Fruit fly (Drosophila melanogaster) whole organism, embryonic: ENCODE data around the gene RpL14.
A peak's percentile ranks its signal among the peaks of the same experiment; 100 is the strongest.

ENCODE experiments used
- Abd-B ChIP-seq: fragments of 200-800 bp; sonication (Bioruptor generic); optimal IDR thresholded peaks from 2 replicates; lab custom pipeline; 2018; ENCODE audit warnings: missing biosample characterization, mild to moderate bottlenecking, missing genetic modification characterization, moderate library complexity
- CG10565 ChIP-seq: fragments of 200-800 bp; sonication (Bioruptor generic); optimal IDR thresholded peaks from 3 replicates; lab custom pipeline; 2016; ENCODE audit warnings: missing biosample characterization, mild to moderate bottlenecking, missing genetic modification characterization
- CG11456 ChIP-seq: fragments of 200-800 bp; sonication (Bioruptor generic); IDR thresholded peaks from 3 replicates; pipeline ENCODE4 v1.3.6; 2022; ENCODE audit warnings: missing biosample characterization, missing genetic modification characterization
- CG11695 ChIP-seq: fragments of 200-800 bp; sonication (Bioruptor generic); IDR thresholded peaks from 3 replicates; pipeline ENCODE4 v1.3.6; 2022; ENCODE audit warnings: missing biosample characterization, missing genetic modification characterization
- CG16779 ChIP-seq: fragments of 200-800 bp; sonication (Bioruptor generic); IDR thresholded peaks from 2 replicates; pipeline ENCODE4 v1.3.6; 2022; ENCODE audit warnings: missing biosample characterization, missing genetic modification characterization
- CG17829 ChIP-seq: fragments of 200-800 bp; optimal IDR thresholded peaks from 2 replicates; lab custom pipeline; 2019; ENCODE audit warnings: missing biosample characterization, mild to moderate bottlenecking, missing genetic modification characterization, moderate library complexity
- CG18619 ChIP-seq: fragments of 200-800 bp; sonication (Bioruptor generic); optimal IDR thresholded peaks from 3 replicates; lab custom pipeline; 2017; ENCODE audit warnings: missing biosample characterization, mild to moderate bottlenecking, missing genetic modification characterization
- CG30403 ChIP-seq: fragments of 200-800 bp; sonication (Bioruptor generic); optimal IDR thresholded peaks from 3 replicates; lab custom pipeline; 2016; ENCODE audit warnings: missing biosample characterization, missing genetic modification characterization
- CG31224 ChIP-seq: fragments of 200-800 bp; sonication (Bioruptor generic); IDR thresholded peaks from 2 replicates; pipeline ENCODE4 v1.3.6; 2022; ENCODE audit warnings: missing biosample characterization, missing genetic modification characterization
- CG3847 ChIP-seq: fragments of 200-800 bp; sonication (Bioruptor generic); IDR thresholded peaks from 2 replicates; pipeline ENCODE4 v1.3.6; 2022; ENCODE audit warnings: missing biosample characterization, missing genetic modification characterization
- CG4328 ChIP-seq: fragments of 200-800 bp; sonication (Bioruptor generic); optimal IDR thresholded peaks from 3 replicates; lab custom pipeline; 2017; ENCODE audit warnings: missing biosample characterization, missing genetic modification reagents, missing genetic modification characterization
- CG6791 ChIP-seq: fragments of 200-800 bp; sonication (Bioruptor generic); IDR thresholded peaks from 3 replicates; pipeline ENCODE4 v1.3.6; 2022; ENCODE audit warnings: missing biosample characterization, missing genetic modification characterization; ENCODE audit not compliant: partially characterized antibody
- CG7556 ChIP-seq: fragments of 200-800 bp; sonication (Bioruptor generic); optimal IDR thresholded peaks from 2 replicates; lab custom pipeline; 2017; ENCODE audit warnings: missing biosample characterization, mild to moderate bottlenecking, missing genetic modification characterization
- CG9797 ChIP-seq: fragments of 200-800 bp; sonication (Bioruptor generic); optimal IDR thresholded peaks from 3 replicates; lab custom pipeline; 2018; ENCODE audit warnings: missing biosample characterization, mild to moderate bottlenecking, missing genetic modification characterization
- CTCF ChIP-seq: fragments of 200-800 bp; sonication (Bioruptor generic); optimal IDR thresholded peaks from 2 replicates; lab custom pipeline; 2017; ENCODE audit warnings: missing biosample characterization, mild to moderate bottlenecking, missing genetic modification characterization, moderate library complexity
- CoRest ChIP-seq: fragments of 200-800 bp; sonication (Bioruptor generic); optimal IDR thresholded peaks from 3 replicates; lab custom pipeline; 2018; ENCODE audit warnings: missing biosample characterization, mild to moderate bottlenecking, missing genetic modification characterization, moderate library complexity
- Elba2 ChIP-seq: fragments of 200-800 bp; sonication (Bioruptor generic); optimal IDR thresholded peaks from 3 replicates; lab custom pipeline; 2016; ENCODE audit warnings: missing biosample characterization, missing genetic modification characterization
- Gug ChIP-seq: fragments of 200-800 bp; sonication (Bioruptor generic); IDR thresholded peaks from 4 replicates; pipeline ENCODE4 v1.3.6; 2022; ENCODE audit warnings: missing biosample characterization, missing genetic modification characterization
- Hr39 ChIP-seq: fragments of >200 bp; optimal IDR thresholded peaks from 2 replicates; lab custom pipeline; 2017
- Hr78 ChIP-seq, 2 experiments: fragments of 200-800 bp in 1 of 2; fragments of >200 bp in 1 of 2; sonication (Bioruptor generic) in 1 of 2; optimal IDR thresholded peaks; 2 replicates each; lab custom pipeline; 2017 to 2019; ENCODE audit warnings: missing biosample characterization in 2 of 2, missing genetic modification characterization in 2 of 2, mild to moderate bottlenecking in 1 of 2, moderate library complexity in 1 of 2
- Lhr ChIP-seq: fragments of 200-800 bp; sonication (Bioruptor generic); optimal IDR thresholded peaks from 3 replicates; lab custom pipeline; 2017; ENCODE audit warnings: mild to moderate bottlenecking, missing biosample characterization, missing genetic modification reagents, missing genetic modification characterization
- Lim3 ChIP-seq: fragments of 200-800 bp; sonication (Bioruptor generic); IDR thresholded peaks from 2 replicates; pipeline ENCODE4 v1.3.6; 2022; ENCODE audit warnings: missing biosample characterization, missing genetic modification characterization
- Med ChIP-seq: fragments of 200-800 bp; sonication (Bioruptor generic); peaks from one replicate; lab custom pipeline; 2016; ENCODE audit warnings: missing biosample characterization, missing genetic modification characterization, mild to moderate bottlenecking, inconsistent platforms, moderate library complexity
- Meics ChIP-seq: fragments of 200-800 bp; sonication (Bioruptor generic); optimal IDR thresholded peaks from 2 replicates; lab custom pipeline; 2017; ENCODE audit warnings: missing biosample characterization, mild to moderate bottlenecking, missing genetic modification characterization
- NFAT ChIP-seq: fragments of 200-800 bp; sonication (Bioruptor generic); IDR thresholded peaks from 2 replicates; pipeline ENCODE4 v1.3.6; 2022; ENCODE audit warnings: missing biosample characterization, missing genetic modification characterization
- Oli ChIP-seq: fragments of 200-800 bp; sonication (Bioruptor generic); optimal IDR thresholded peaks from 2 replicates; lab custom pipeline; 2018; ENCODE audit warnings: missing biosample characterization, mild to moderate bottlenecking, missing genetic modification characterization, moderate library complexity
- Ptx1 ChIP-seq: fragments of 200-800 bp; sonication (Bioruptor generic); IDR thresholded peaks from 2 replicates; pipeline ENCODE4 v1.3.6; 2022; ENCODE audit warnings: missing biosample characterization, missing genetic modification characterization
- Sin3A ChIP-seq: fragments of >200 bp; optimal IDR thresholded peaks from 2 replicates; lab custom pipeline; 2018
- Sry-β ChIP-seq: fragments of 200-800 bp; sonication (Bioruptor generic); optimal IDR thresholded peaks from 2 replicates; lab custom pipeline; 2018; ENCODE audit warnings: missing biosample characterization, mild to moderate bottlenecking, missing genetic modification characterization, moderate library complexity
- Taf1 ChIP-seq: fragments of 200-800 bp; sonication (Bioruptor generic); IDR thresholded peaks from 2 replicates; pipeline ENCODE4 v1.3.6; 2022; ENCODE audit warnings: missing biosample characterization, missing genetic modification characterization
- ap ChIP-seq: fragments of 200-800 bp; sonication (Bioruptor generic); IDR thresholded peaks from 2 replicates; pipeline ENCODE4 v1.3.6; 2022; ENCODE audit warnings: missing biosample characterization, missing genetic modification characterization
- ase ChIP-seq: fragments of 200-800 bp; sonication (Bioruptor generic); IDR thresholded peaks from 3 replicates; pipeline ENCODE4 v1.3.6; 2022; ENCODE audit warnings: missing biosample characterization, missing genetic modification characterization
- bigmax ChIP-seq: fragments of 200-800 bp; sonication (Bioruptor generic); optimal IDR thresholded peaks from 2 replicates; lab custom pipeline; 2018; ENCODE audit warnings: missing biosample characterization, mild to moderate bottlenecking, missing genetic modification characterization
- ems ChIP-seq: fragments of 200-800 bp; sonication (Bioruptor generic); optimal IDR thresholded peaks from 3 replicates; lab custom pipeline; 2016; ENCODE audit warnings: missing biosample characterization, missing genetic modification characterization
- ftz-f1 ChIP-seq: fragments of 200-800 bp; sonication (Bioruptor generic); optimal IDR thresholded peaks from 2 replicates; lab custom pipeline; 2016; ENCODE audit warnings: missing biosample characterization, missing genetic modification characterization
- gce ChIP-seq: fragments of 200-800 bp; sonication (Bioruptor generic); IDR thresholded peaks from 3 replicates; pipeline ENCODE4 v1.3.6; 2022; ENCODE audit warnings: missing biosample characterization, missing genetic modification characterization
- gfzf ChIP-seq: fragments of 200-800 bp; sonication (Bioruptor generic); optimal IDR thresholded peaks from 2 replicates; lab custom pipeline; 2016; ENCODE audit warnings: missing biosample characterization, mild to moderate bottlenecking, missing genetic modification characterization, moderate library complexity
- hbn ChIP-seq: fragments of 200-800 bp; sonication (Bioruptor generic); IDR thresholded peaks from 2 replicates; pipeline ENCODE4 v1.3.6; 2022; ENCODE audit warnings: missing biosample characterization, missing genetic modification characterization; ENCODE audit not compliant: partially characterized antibody
- hkb ChIP-seq, 2 experiments: fragments of 200-800 bp in 1 of 2; fragments of >200 bp in 1 of 2; sonication (Bioruptor generic) in 1 of 2; IDR thresholded peaks in 1 of 2; optimal IDR thresholded peaks in 1 of 2; 2 replicates each; pipeline versions ENCODE4 v1.3.6 to Lab custom; 2017 to 2022; ENCODE audit warnings: missing biosample characterization in 1 of 2, missing genetic modification characterization in 1 of 2
- knrl ChIP-seq: fragments of 200-800 bp; sonication (Bioruptor generic); IDR thresholded peaks from 3 replicates; pipeline ENCODE4 v1.3.6; 2022; ENCODE audit warnings: missing biosample characterization, missing genetic modification characterization; ENCODE audit not compliant: partially characterized antibody
- pzg ChIP-seq: fragments of 200-800 bp; sonication (Bioruptor generic); optimal IDR thresholded peaks from 3 replicates; lab custom pipeline; 2018; ENCODE audit warnings: missing biosample characterization, mild to moderate bottlenecking, missing genetic modification characterization, moderate library complexity
- ro ChIP-seq: fragments of 200-800 bp; sonication (Bioruptor generic); IDR thresholded peaks from 2 replicates; pipeline ENCODE4 v1.3.6; 2022; ENCODE audit warnings: missing biosample characterization, missing genetic modification characterization
- row ChIP-seq: fragments of 200-800 bp; sonication (Bioruptor generic); IDR thresholded peaks from 3 replicates; pipeline ENCODE4 v1.3.6; 2022; ENCODE audit warnings: missing biosample characterization, missing genetic modification characterization
- sima ChIP-seq: fragments of 200-800 bp; sonication (Bioruptor generic); optimal IDR thresholded peaks from 2 replicates; lab custom pipeline; 2016; ENCODE audit warnings: missing biosample characterization, missing genetic modification characterization
- sug ChIP-seq: fragments of 200-800 bp; optimal IDR thresholded peaks from 2 replicates; lab custom pipeline; 2019; ENCODE audit warnings: missing biosample characterization, mild to moderate bottlenecking, missing genetic modification characterization, moderate library complexity
- vfl ChIP-seq: fragments of 200-800 bp; sonication (Bioruptor generic); optimal IDR thresholded peaks from 2 replicates; lab custom pipeline; 2016; ENCODE audit warnings: missing biosample characterization, missing genetic modification characterization
- vnd ChIP-seq: fragments of 200-800 bp; sonication (Bioruptor generic); IDR thresholded peaks from 3 replicates; pipeline ENCODE4 v1.3.6; 2022; ENCODE audit warnings: missing biosample characterization, missing genetic modification characterization; ENCODE audit not compliant: partially characterized antibody
- wor ChIP-seq: fragments of 200-800 bp; sonication (Bioruptor generic); IDR thresholded peaks from 2 replicates; pipeline ENCODE4 v1.3.6; 2022; ENCODE audit warnings: missing biosample characterization, missing genetic modification characterization
- z ChIP-seq: fragments of 200-800 bp; sonication (Bioruptor generic); IDR thresholded peaks from 3 replicates; pipeline ENCODE4 v1.3.6; 2022; ENCODE audit warnings: missing biosample characterization, missing genetic modification characterization

RpL14 gene

dm6 chr3L:8603880-8604692 is 3.3 kb downstream of the RpL14 start, which contains the start of the genes CG5989 and CG6282 (continued):
- TF ChIP-seq ase (GFP tag; lab: Robert Waterston, UW), result 0 out of 3 replicates have a peak, but pooled peaks have one; percentile 14
- peak; percentile 83 for TF ChIP-seq pzg
- peak; percentile 58 for TF ChIP-seq CTCF (GFP tag; lab: Kevin White, UChicago)
- TF ChIP-seq Hr39 (lab: Kevin White, UChicago), result no peak
- no peak for TF ChIP-seq Lim3 (GFP tag; lab: Robert Waterston, UW)
- peak; percentile 19 for TF ChIP-seq CG18619
- no peak for TF ChIP-seq CG31224
- TF ChIP-seq wor, result 0 out of 2 replicates have a peak, but pooled peaks have one; percentile 18
- TF ChIP-seq CG11456 (GFP tag; lab: Robert Waterston, UW), result peak; percentile 63; the same call in 2 of the 3 replicates
- no peak for TF ChIP-seq Meics (GFP tag; lab: Kevin White, UChicago)
- TF ChIP-seq CG17829 (tag; lab: Kevin White, UChicago), result peak; percentile 31
- peak; percentile 49 for TF ChIP-seq Sin3A (lab: Kevin White, UChicago)
- 0 out of 2 replicates have a peak, but pooled peaks have one; percentile 26 for TF ChIP-seq CG3847 (GFP tag; lab: Robert Waterston, UW)
- no peak for TF ChIP-seq ap
- peak; percentile 30; the same call in 1 of the 2 replicates for TF ChIP-seq NFAT (GFP tag; lab: Robert Waterston, UW)
- peak; percentile 3 for TF ChIP-seq vfl (GFP tag; lab: Kevin White, UChicago)
- peak; percentile 77 for TF ChIP-seq Med (GFP tag; lab: Kevin White, UChicago)
- 0 out of 2 replicates have a peak, but pooled peaks have one; percentile 12 for TF ChIP-seq Ptx1 (GFP tag; lab: Robert Waterston, UW)
- peak; percentile 18 for TF ChIP-seq ftz-f1 (GFP tag; lab: Kevin White, UChicago)
- TF ChIP-seq sug (tag; lab: Kevin White, UChicago), result peak; percentile 53
- peak; percentile 56; the same call in 1 of the 4 replicates for TF ChIP-seq Gug
- TF ChIP-seq CG16779, result peak; percentile 62; the same call in 1 of the 2 replicates
- no peak for TF ChIP-seq CG11695 (GFP tag; lab: Robert Waterston, UW)
- TF ChIP-seq ro (GFP tag; lab: Robert Waterston, UW), result no peak
- TF ChIP-seq Lhr (GFP tag; lab: Kevin White, UChicago), result peak; percentile 73
- TF ChIP-seq hbn (GFP tag; lab: Robert Waterston, UW), result peak; percentile 30; the same call in 1 of the 2 replicates
- TF ChIP-seq CoRest (tag; lab: Kevin White, UChicago), result peak; percentile 59
- peak; percentile 51; the same call in 1 of the 3 replicates for TF ChIP-seq CG6791 (GFP tag; lab: Robert Waterston, UW)
- TF ChIP-seq gce (GFP tag; lab: Robert Waterston, UW), result no peak
- no peak for TF ChIP-seq CG10565
- peak; percentile 52 for TF ChIP-seq gfzf (GFP tag; lab: Kevin White, UChicago)
- peak; percentile 65 for TF ChIP-seq row (GFP tag; lab: Robert Waterston, UW)
- TF ChIP-seq sima (GFP tag; lab: Kevin White, UChicago), result no peak
- TF ChIP-seq CG9797 (GFP tag; lab: Kevin White, UChicago), result peak; percentile 43
- TF ChIP-seq ems (GFP tag; lab: Kevin White, UChicago), result peak; percentile 65
- peak; percentile 20 for TF ChIP-seq Oli (tag; lab: Kevin White, UChicago)
- peak; percentile 60 for TF ChIP-seq CG7556 (GFP tag; lab: Kevin White, UChicago)
- TF ChIP-seq vnd (GFP tag; lab: Robert Waterston, UW), result 0 out of 3 replicates have a peak, but pooled peaks have one; percentile 26
- no peak for TF ChIP-seq CG4328
- TF ChIP-seq Abd-B (GFP tag; lab: Kevin White, UChicago), result no peak
- TF ChIP-seq CG30403 (GFP tag; lab: Kevin White, UChicago), result peak; percentile 53
- TF ChIP-seq knrl (GFP tag; lab: Robert Waterston, UW), result peak; percentile 55
- TF ChIP-seq Sry-β (GFP tag; lab: Kevin White, UChicago), result no peak
- no peak for TF ChIP-seq Taf1 (GFP tag; lab: Robert Waterston, UW)
- no peak for TF ChIP-seq z (GFP tag; lab: Robert Waterston, UW)
- TF ChIP-seq hkb (optimal IDR thresholded peaks at IDR 0.05; lab: Kevin White, UChicago), result no peak
- TF ChIP-seq hkb (GFP tag; IDR thresholded peaks at IDR 0.05; lab: Robert Waterston, UW), result peak; percentile 57
- TF ChIP-seq Elba2, result no peak
- TF ChIP-seq bigmax, result no peak
- TF ChIP-seq Hr78 (GFP tag; optimal IDR thresholded peaks at IDR 0.05; lab: Kevin White, UChicago), result peak in 1 of 2 experiments; percentile 80
